Worm (Caenorhabditis elegans): ENCODE results near the gene F58F12.2.
A peak's percentile ranks its signal among the peaks of the same experiment; 100 is the strongest.

F58F12.2 gene

DNA sequence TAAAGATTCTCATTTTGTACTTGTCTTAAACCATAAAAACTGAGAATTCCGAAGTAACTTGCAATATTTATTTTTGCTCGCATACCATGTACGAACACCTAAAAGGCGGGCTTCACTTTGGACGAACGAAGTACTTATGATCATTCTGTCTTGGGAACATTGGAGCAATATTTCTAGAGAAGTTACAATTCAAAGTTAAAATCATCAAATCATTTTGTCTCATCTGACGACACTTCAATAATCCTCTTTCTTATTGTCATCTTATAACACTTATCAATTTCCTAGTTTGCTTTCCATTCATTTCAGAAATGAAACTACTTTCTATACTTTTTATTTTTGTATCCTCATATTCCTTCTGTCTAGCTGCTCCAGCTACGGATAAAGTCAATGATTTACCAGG is 21.1 kb downstream of the F58F12.2 start, which contains the start of gene ctsa-4.1:
ctsa-4.1 (plus strand) TSS at position 301 of the 400 bp plus-strand sequence.
- TF ChIP-seq mdl-1 (tag; optimal IDR thresholded peaks at IDR 0.05) = no peak
- TF ChIP-seq mbf-1 (tag; optimal IDR thresholded peaks at IDR 0.05) = no peak
- TF ChIP-seq lsy-2 (tag; optimal IDR thresholded peaks at IDR 0.05) = no peak
- no peak for TF ChIP-seq skn-1 (tag; optimal IDR thresholded peaks at IDR 0.05)
- no peak for TF ChIP-seq Y55F3AM.14 (GFP tag; optimal IDR thresholded peaks at IDR 0.05)
- no peak for TF ChIP-seq unc-39 (tag; optimal IDR thresholded peaks at IDR 0.05)
- TF ChIP-seq ztf-4 (tag; optimal IDR thresholded peaks at IDR 0.05) = no peak
- no peak for TF ChIP-seq crh-2 (tag; optimal IDR thresholded peaks at IDR 0.05)
- no peak for TF ChIP-seq lin-39 (tag; optimal IDR thresholded peaks at IDR 0.05)
- TF ChIP-seq elt-3 (tag; optimal IDR thresholded peaks at IDR 0.05) = no peak
- no peak for TF ChIP-seq sma-9 (GFP tag; optimal IDR thresholded peaks at IDR 0.05)
- TF ChIP-seq sma-9 (tag; optimal IDR thresholded peaks at IDR 0.05) = no peak
- TF ChIP-seq fos-1 (tag; optimal IDR thresholded peaks at IDR 0.05) = no peak
- no peak for TF ChIP-seq nhr-77 (tag; optimal IDR thresholded peaks at IDR 0.05)

DNA sequence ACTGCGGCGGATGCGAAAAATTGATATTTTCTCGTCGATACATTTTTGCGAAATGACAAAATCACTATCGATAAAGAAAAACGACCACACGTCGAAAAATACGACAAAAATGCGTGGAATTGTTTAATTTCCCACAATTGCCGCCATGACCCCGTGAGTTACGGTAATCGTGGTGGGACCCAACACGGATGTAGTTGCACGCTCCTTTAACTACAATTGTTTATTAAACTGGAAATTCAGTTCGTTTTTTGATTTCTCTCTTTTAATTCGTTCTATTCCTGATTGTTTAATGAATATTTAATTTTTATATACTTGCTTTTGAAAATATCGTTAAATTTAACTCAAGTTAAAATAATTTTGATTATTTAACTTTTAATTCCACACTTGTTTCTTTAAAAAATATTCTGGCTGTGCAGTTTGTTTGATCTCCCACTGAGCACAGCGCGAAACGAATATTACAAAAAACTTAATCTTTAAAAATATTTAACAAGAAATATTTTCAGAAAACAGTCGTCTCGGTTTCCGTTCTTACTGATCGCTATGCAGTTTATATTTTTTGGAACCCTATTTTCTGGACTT is 22.5 kb downstream of the F58F12.2 start, which contains the start of the genes ani-2 and clec-88:
ani-2 (minus strand) TSS at position 131 of the 579 bp plus-strand sequence.
clec-88 (plus strand) TSS at position 486 of the 579 bp plus-strand sequence.
- no peak for TF ChIP-seq ama-1 (optimal IDR thresholded peaks at IDR 0.05)
- no peak for TF ChIP-seq skn-1 (tag; optimal IDR thresholded peaks at IDR 0.05)
- no peak for TF ChIP-seq nhr-77 (tag; optimal IDR thresholded peaks at IDR 0.05)
- TF ChIP-seq elt-1 (tag; optimal IDR thresholded peaks at IDR 0.05) = no peak
- TF ChIP-seq nhr-25 (tag; optimal IDR thresholded peaks at IDR 0.05) = no peak
- TF ChIP-seq peb-1 (tag; optimal IDR thresholded peaks at IDR 0.05) = no peak
- no peak for TF ChIP-seq R02D3.7 (tag; optimal IDR thresholded peaks at IDR 0.05)
- no peak for TF ChIP-seq ztf-4 (tag; optimal IDR thresholded peaks at IDR 0.05)
- no peak for TF ChIP-seq unc-62 (GFP tag; optimal IDR thresholded peaks at IDR 0.05)
- no peak for TF ChIP-seq elt-3 (tag; optimal IDR thresholded peaks at IDR 0.05)
- TF ChIP-seq mab-5 (tag; optimal IDR thresholded peaks at IDR 0.05) = no peak
- TF ChIP-seq egl-27 (tag; optimal IDR thresholded peaks at IDR 0.05) = no peak
- TF ChIP-seq nhr-129 (tag; optimal IDR thresholded peaks at IDR 0.05) = no peak

DNA sequence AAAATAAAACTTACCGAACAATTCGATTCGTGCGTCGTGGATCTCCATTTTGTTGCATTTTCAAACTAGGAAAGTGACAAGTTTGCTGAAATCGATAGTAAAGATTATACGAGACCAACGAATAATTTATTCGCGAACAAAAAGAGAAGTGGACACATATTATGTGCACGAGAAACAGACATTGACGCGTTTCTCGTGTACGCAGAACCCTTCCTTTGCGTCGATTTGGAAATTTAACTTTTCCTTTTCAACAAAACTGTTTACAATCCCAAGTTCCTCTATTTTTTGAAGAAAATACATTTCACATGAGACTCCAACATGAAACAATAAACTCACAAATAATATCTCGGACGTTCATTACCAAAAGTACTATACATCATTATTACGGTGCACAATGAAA is 27.0 kb downstream of the F58F12.2 start, which contains the start of gene K10B2.4:
K10B2.4 (minus strand) TSS at position 138 of the 400 bp plus-strand sequence.
- no peak for TF ChIP-seq nhr-23 (tag; optimal IDR thresholded peaks at IDR 0.05)
- TF ChIP-seq skn-1 (tag; optimal IDR thresholded peaks at IDR 0.05) = no peak
- TF ChIP-seq aly-2 (tag; optimal IDR thresholded peaks at IDR 0.05) = no peak
- no peak for TF ChIP-seq nhr-12 (tag; optimal IDR thresholded peaks at IDR 0.05)
- TF ChIP-seq ceh-16 (tag; optimal IDR thresholded peaks at IDR 0.05) = peak; percentile 21
- peak; percentile 40 for TF ChIP-seq nhr-21 (tag; optimal IDR thresholded peaks at IDR 0.05)
- TF ChIP-seq peb-1 (tag; optimal IDR thresholded peaks at IDR 0.05) = no peak
- no peak for TF ChIP-seq ceh-82 (tag; optimal IDR thresholded peaks at IDR 0.05)
- TF ChIP-seq unc-62 (GFP tag; optimal IDR thresholded peaks at IDR 0.05) = no peak
- peak; percentile 37 for TF ChIP-seq F13H6.1 (tag; optimal IDR thresholded peaks at IDR 0.05)
- TF ChIP-seq lsy-2 (tag; optimal IDR thresholded peaks at IDR 0.05) = peak; percentile 23 to 87
- TF ChIP-seq nhr-237 (tag; optimal IDR thresholded peaks at IDR 0.05) = no peak
- no peak for TF ChIP-seq dmd-4 (tag; optimal IDR thresholded peaks at IDR 0.05)
- TF ChIP-seq sem-4 (tag; optimal IDR thresholded peaks at IDR 0.05) = peak; percentile 33
- TF ChIP-seq nhr-11 (tag; optimal IDR thresholded peaks at IDR 0.05) = no peak
- TF ChIP-seq ztf-11 (tag; optimal IDR thresholded peaks at IDR 0.05) = no peak
- peak; percentile 68 for TF ChIP-seq nhr-6 (tag; optimal IDR thresholded peaks at IDR 0.05)
- TF ChIP-seq mdl-1 (tag; optimal IDR thresholded peaks at IDR 0.05) = no peak
- no peak for TF ChIP-seq blmp-1 (tag; optimal IDR thresholded peaks at IDR 0.05; ENCODE audit: insufficient read depth)
- TF ChIP-seq egl-27 (tag; optimal IDR thresholded peaks at IDR 0.05) = no peak
- peak; percentile 73 for TF ChIP-seq sma-9 (GFP tag; optimal IDR thresholded peaks at IDR 0.05)
- TF ChIP-seq sma-9 (tag; optimal IDR thresholded peaks at IDR 0.05) = no peak
- no peak for TF ChIP-seq lin-39 (tag; optimal IDR thresholded peaks at IDR 0.05)
- peak; percentile 65 for TF ChIP-seq lin-13 (GFP tag; optimal IDR thresholded peaks at IDR 0.05)
- TF ChIP-seq alr-1 (tag; optimal IDR thresholded peaks at IDR 0.05) = no peak
- TF ChIP-seq mbf-1 (tag; optimal IDR thresholded peaks at IDR 0.05) = no peak
- peak; percentile 46 for TF ChIP-seq snpc-4 (tag; optimal IDR thresholded peaks at IDR 0.05)
- TF ChIP-seq mab-5 (tag; optimal IDR thresholded peaks at IDR 0.05) = peak; percentile 40
- TF ChIP-seq sma-3 (GFP tag; optimal IDR thresholded peaks at IDR 0.05) = peak; percentile 70
- TF ChIP-seq fos-1 (tag; optimal IDR thresholded peaks at IDR 0.05) = peak; percentile 44
- peak; percentile 81 for TF ChIP-seq unc-55 (GFP tag; optimal IDR thresholded peaks at IDR 0.05)
- peak; percentile 76 for TF ChIP-seq gmeb-1 (tag; optimal IDR thresholded peaks at IDR 0.05)
- no peak for TF ChIP-seq ztf-4 (tag; optimal IDR thresholded peaks at IDR 0.05)
- no peak for TF ChIP-seq nhr-10 (tag; optimal IDR thresholded peaks at IDR 0.05)
- no peak for TF ChIP-seq zag-1 (tag; optimal IDR thresholded peaks at IDR 0.05)
- TF ChIP-seq ZK546.5 (tag; optimal IDR thresholded peaks at IDR 0.05) = no peak
- TF ChIP-seq ama-1 (optimal IDR thresholded peaks at IDR 0.05) = no peak
- TF ChIP-seq crh-2 (tag; optimal IDR thresholded peaks at IDR 0.05) = peak; percentile 75
- TF ChIP-seq nhr-129 (tag; optimal IDR thresholded peaks at IDR 0.05) = peak; percentile 86
- TF ChIP-seq ztf-1 (GFP tag; conservative IDR thresholded peaks at IDR 0.05) = no peak
- TF ChIP-seq R02D3.7 (tag; optimal IDR thresholded peaks at IDR 0.05) = no peak
- peak; percentile 79 for TF ChIP-seq C34F6.9 (tag; optimal IDR thresholded peaks at IDR 0.05)
- peak; percentile 78 for TF ChIP-seq nhr-25 (tag; optimal IDR thresholded peaks at IDR 0.05)

All from whole organism, L2 larva.